Fruit fly (Drosophila melanogaster) whole organism, embryonic: ENCODE measurements around the gene Eip75B.
A peak's percentile ranks its signal among the peaks of the same experiment; 100 is the strongest.

Experiments
- CG10147 ChIP-seq: fragments of 200-800 bp; sonication (Bioruptor generic); optimal IDR thresholded peaks from 2 replicates; lab custom pipeline; 2019; ENCODE audit warnings: missing biosample characterization, mild to moderate bottlenecking, missing genetic modification characterization, moderate library complexity
- CG10321 ChIP-seq: fragments of 200-800 bp; sonication (Bioruptor generic); IDR thresholded peaks from 2 replicates; pipeline ENCODE4 v1.3.6; 2022; ENCODE audit warnings: missing biosample characterization, missing genetic modification characterization
- CG10543 ChIP-seq: fragments of 200-800 bp; sonication (Bioruptor generic); optimal IDR thresholded peaks from 3 replicates; lab custom pipeline; 2017; ENCODE audit warnings: missing biosample characterization, mild to moderate bottlenecking, missing genetic modification characterization, moderate library complexity
- CG10959 ChIP-seq: fragments of 200-800 bp; sonication (Bioruptor generic); IDR thresholded peaks from 2 replicates; pipeline ENCODE4 v1.3.6; 2022; ENCODE audit warnings: missing biosample characterization, missing genetic modification characterization
- CG11456 ChIP-seq: fragments of 200-800 bp; sonication (Bioruptor generic); IDR thresholded peaks from 3 replicates; pipeline ENCODE4 v1.3.6; 2022; ENCODE audit warnings: missing biosample characterization, missing genetic modification characterization
- CG12219 ChIP-seq: fragments of 200-800 bp; sonication (Bioruptor generic); optimal IDR thresholded peaks from 3 replicates; lab custom pipeline; 2018; ENCODE audit warnings: missing biosample characterization, mild to moderate bottlenecking, missing genetic modification characterization
- CG14710 ChIP-seq: fragments of 200-800 bp; sonication (Bioruptor generic); optimal IDR thresholded peaks from 3 replicates; lab custom pipeline; 2019; ENCODE audit warnings: missing biosample characterization, mild to moderate bottlenecking, missing genetic modification characterization, moderate library complexity
- CG15269 ChIP-seq: fragments of 200-800 bp; sonication (Bioruptor generic); optimal IDR thresholded peaks from 2 replicates; lab custom pipeline; 2018; ENCODE audit warnings: missing biosample characterization, mild to moderate bottlenecking, missing genetic modification characterization, moderate library complexity
- CG1602 ChIP-seq: fragments of 200-800 bp; sonication (Bioruptor generic); optimal IDR thresholded peaks from 3 replicates; lab custom pipeline; 2016; ENCODE audit warnings: missing biosample characterization, missing genetic modification characterization
- CG17568 ChIP-seq: fragments of 200-800 bp; sonication (Bioruptor generic); optimal IDR thresholded peaks from 2 replicates; lab custom pipeline; 2018; ENCODE audit warnings: missing biosample characterization, mild to moderate bottlenecking, missing genetic modification characterization, moderate library complexity
- CG17912 ChIP-seq: fragments of 200-800 bp; sonication (Bioruptor generic); optimal IDR thresholded peaks from 2 replicates; lab custom pipeline; 2018; ENCODE audit warnings: missing biosample characterization, mild to moderate bottlenecking, missing genetic modification characterization
- CG30020 ChIP-seq: fragments of 200-800 bp; optimal IDR thresholded peaks from 2 replicates; lab custom pipeline; 2019; ENCODE audit warnings: missing biosample characterization, mild to moderate bottlenecking, missing genetic modification characterization, moderate library complexity
- CG31365 ChIP-seq: fragments of 200-800 bp; sonication (Bioruptor generic); optimal IDR thresholded peaks from 2 replicates; lab custom pipeline; 2018; ENCODE audit warnings: missing biosample characterization, mild to moderate bottlenecking, missing genetic modification characterization
- CG3281 ChIP-seq: fragments of 200-800 bp; sonication (Bioruptor generic); optimal IDR thresholded peaks from 3 replicates; lab custom pipeline; 2017; ENCODE audit warnings: missing biosample characterization, mild to moderate bottlenecking, missing genetic modification characterization
- CG34422 ChIP-seq: fragments of 200-800 bp; sonication (Bioruptor generic); IDR thresholded peaks from 3 replicates; pipeline ENCODE4 v1.3.6; 2022; ENCODE audit warnings: missing biosample characterization, missing genetic modification characterization
- CG6813 ChIP-seq: fragments of 200-800 bp; sonication (Bioruptor generic); optimal IDR thresholded peaks from 2 replicates; lab custom pipeline; 2017; ENCODE audit warnings: missing biosample characterization, missing genetic modification characterization, mild to moderate bottlenecking, moderate library complexity, missing genetic modification reagents
- CG7839 ChIP-seq: fragments of 200-800 bp; sonication (Bioruptor generic); optimal IDR thresholded peaks from 3 replicates; lab custom pipeline; 2018; ENCODE audit warnings: missing biosample characterization, mild to moderate bottlenecking, missing genetic modification characterization, moderate library complexity
- CG8281 ChIP-seq: fragments of 200-800 bp; sonication (Bioruptor generic); optimal IDR thresholded peaks from 2 replicates; lab custom pipeline; 2018; ENCODE audit warnings: missing biosample characterization, mild to moderate bottlenecking, missing genetic modification characterization, moderate library complexity
- CHES-1-like ChIP-seq: fragments of 200-800 bp; sonication (Bioruptor generic); optimal IDR thresholded peaks from 2 replicates; lab custom pipeline; 2016; ENCODE audit warnings: missing biosample characterization, missing genetic modification characterization
- CoRest ChIP-seq: fragments of 200-800 bp; sonication (Bioruptor generic); optimal IDR thresholded peaks from 3 replicates; lab custom pipeline; 2018; ENCODE audit warnings: missing biosample characterization, mild to moderate bottlenecking, missing genetic modification characterization, moderate library complexity
- D19B ChIP-seq: fragments of 200-800 bp; sonication (Bioruptor generic); optimal IDR thresholded peaks from 2 replicates; lab custom pipeline; 2017; ENCODE audit warnings: missing biosample characterization, mild to moderate bottlenecking, missing genetic modification characterization
- Drgx ChIP-seq: fragments of 200-800 bp; sonication (Bioruptor generic); IDR thresholded peaks from 2 replicates; pipeline ENCODE4 v1.3.6; 2022; ENCODE audit warnings: missing biosample characterization, missing genetic modification characterization
- Ets65A ChIP-seq: fragments of 200-800 bp; sonication (Bioruptor generic); peaks from one replicate; lab custom pipeline; 2016; ENCODE audit warnings: missing biosample characterization, missing genetic modification characterization
- Ets97D ChIP-seq: fragments of 200-800 bp; sonication (Bioruptor generic); optimal IDR thresholded peaks from 3 replicates; lab custom pipeline; 2016; ENCODE audit warnings: missing biosample characterization, missing genetic modification characterization
- Hand ChIP-seq: fragments of 200-800 bp; sonication (Bioruptor generic); optimal IDR thresholded peaks from 2 replicates; lab custom pipeline; 2017; ENCODE audit warnings: mild to moderate bottlenecking, missing biosample characterization, missing genetic modification reagents, missing genetic modification characterization
- Hmr ChIP-seq: fragments of 200-800 bp; sonication (Bioruptor generic); optimal IDR thresholded peaks from 3 replicates; lab custom pipeline; 2017; ENCODE audit warnings: mild to moderate bottlenecking, missing biosample characterization, missing genetic modification reagents, missing genetic modification characterization
- Med ChIP-seq: fragments of 200-800 bp; sonication (Bioruptor generic); peaks from one replicate; lab custom pipeline; 2016; ENCODE audit warnings: missing biosample characterization, missing genetic modification characterization, mild to moderate bottlenecking, inconsistent platforms, moderate library complexity
- Mrtf ChIP-seq: fragments of 200-800 bp; sonication (Bioruptor generic); IDR thresholded peaks from 3 replicates; pipeline ENCODE4 v1.3.6; 2022; ENCODE audit warnings: missing biosample characterization, missing genetic modification characterization
- Tbp ChIP-seq: fragments of >200 bp; optimal IDR thresholded peaks from 2 replicates; lab custom pipeline; 2018; ENCODE audit warnings: missing biosample characterization, missing genetic modification characterization
- Trl ChIP-seq, 3 experiments: fragments of >200 bp in 2 of 3; fragments of 200-800 bp in 1 of 3; sonication (Bioruptor generic) in 1 of 3; optimal IDR thresholded peaks; 2 replicates in 1 of 3; 3 replicates in 2 of 3; lab custom pipeline; 2016 to 2017; ENCODE audit warnings: missing biosample characterization in 1 of 3, missing genetic modification characterization in 1 of 3
- Xrp1 ChIP-seq: fragments of 200-800 bp; sonication (Bioruptor generic); IDR thresholded peaks from 2 replicates; pipeline ENCODE4 v1.3.6; 2022; ENCODE audit warnings: missing biosample characterization, missing genetic modification characterization
- abd-A ChIP-seq: fragments of 200-800 bp; sonication (Bioruptor generic); optimal IDR thresholded peaks from 3 replicates; lab custom pipeline; 2019; ENCODE audit warnings: missing biosample characterization, mild to moderate bottlenecking, missing genetic modification characterization, moderate library complexity
- cas ChIP-seq: fragments of 200-800 bp; sonication (Bioruptor generic); IDR thresholded peaks from 2 replicates; pipeline ENCODE4 v1.3.6; 2022; ENCODE audit warnings: missing biosample characterization, missing genetic modification characterization
- cwo ChIP-seq: fragments of 200-800 bp; sonication (Bioruptor generic); optimal IDR thresholded peaks from 3 replicates; lab custom pipeline; 2017; ENCODE audit warnings: missing biosample characterization, missing genetic modification characterization, mild to moderate bottlenecking, moderate library complexity, missing genetic modification reagents
- dimm ChIP-seq: fragments of 200-800 bp; sonication (Bioruptor generic); IDR thresholded peaks from 2 replicates; pipeline ENCODE4 v1.3.6; 2022; ENCODE audit warnings: missing biosample characterization, missing genetic modification characterization
- eve ChIP-seq, 2 experiments: fragments of >200 bp; optimal IDR thresholded peaks; 2 replicates each; lab custom pipeline; 2017; ENCODE audit warnings: missing biosample characterization in 2 of 2, missing genetic modification characterization in 2 of 2
- fd96Cb ChIP-seq: fragments of 200-800 bp; sonication (Bioruptor generic); optimal IDR thresholded peaks from 2 replicates; lab custom pipeline; 2018; ENCODE audit warnings: missing biosample characterization, mild to moderate bottlenecking, missing genetic modification characterization, moderate library complexity
- her ChIP-seq: fragments of 200-800 bp; sonication (Bioruptor generic); optimal IDR thresholded peaks from 2 replicates; lab custom pipeline; 2016; ENCODE audit warnings: missing biosample characterization, missing genetic modification characterization
- ken ChIP-seq: fragments of 200-800 bp; sonication (Bioruptor generic); IDR thresholded peaks from 3 replicates; pipeline ENCODE4 v1.3.6; 2022; ENCODE audit warnings: missing biosample characterization, missing genetic modification characterization
- lmd ChIP-seq: fragments of 200-800 bp; sonication (Bioruptor generic); IDR thresholded peaks from 2 replicates; pipeline ENCODE4 v1.3.6; 2022; ENCODE audit warnings: missing biosample characterization, missing genetic modification characterization
- peb ChIP-seq: fragments of 200-800 bp; sonication (Bioruptor generic); IDR thresholded peaks from 2 replicates; pipeline ENCODE4 v1.3.6; 2022; ENCODE audit warnings: missing biosample characterization, missing genetic modification characterization
- sisA ChIP-seq: fragments of 200-800 bp; sonication (Bioruptor generic); IDR thresholded peaks from 2 replicates; pipeline ENCODE4 v1.3.6; 2022; ENCODE audit warnings: missing biosample characterization, missing genetic modification characterization
- slbo ChIP-seq: fragments of 200-800 bp; sonication (Bioruptor generic); IDR thresholded peaks from 2 replicates; pipeline ENCODE4 v1.3.6; 2022; ENCODE audit warnings: missing biosample characterization, missing genetic modification characterization
- stwl ChIP-seq: fragments of 200-800 bp; sonication (Bioruptor generic); optimal IDR thresholded peaks from 3 replicates; lab custom pipeline; 2018; ENCODE audit warnings: missing biosample characterization, mild to moderate bottlenecking, missing genetic modification characterization, moderate library complexity
- toy ChIP-seq: fragments of 200-800 bp; sonication (Bioruptor generic); IDR thresholded peaks from 2 replicates; pipeline ENCODE4 v1.3.6; 2022; ENCODE audit warnings: missing biosample characterization, missing genetic modification characterization
- unpg ChIP-seq: fragments of 200-800 bp; sonication (Bioruptor generic); optimal IDR thresholded peaks from 3 replicates; lab custom pipeline; 2018; ENCODE audit warnings: missing biosample characterization, mild to moderate bottlenecking, missing genetic modification characterization, moderate library complexity
- vvl ChIP-seq: fragments of 200-800 bp; sonication (Bioruptor generic); IDR thresholded peaks from 2 replicates; pipeline ENCODE4 v1.3.6; 2022; ENCODE audit warnings: missing biosample characterization, missing genetic modification characterization
- z ChIP-seq: fragments of 200-800 bp; sonication (Bioruptor generic); IDR thresholded peaks from 3 replicates; pipeline ENCODE4 v1.3.6; 2022; ENCODE audit warnings: missing biosample characterization, missing genetic modification characterization
- zfh1 ChIP-seq: fragments of 200-800 bp; sonication (Bioruptor generic); IDR thresholded peaks from 3 replicates; pipeline ENCODE4 v1.3.6; 2022; ENCODE audit warnings: missing biosample characterization, missing genetic modification characterization
- zfh2 ChIP-seq: fragments of 200-800 bp; sonication (Bioruptor generic); optimal IDR thresholded peaks from 2 replicates; lab custom pipeline; 2016; ENCODE audit warnings: missing biosample characterization, missing genetic modification characterization

Eip75B gene

DNA sequence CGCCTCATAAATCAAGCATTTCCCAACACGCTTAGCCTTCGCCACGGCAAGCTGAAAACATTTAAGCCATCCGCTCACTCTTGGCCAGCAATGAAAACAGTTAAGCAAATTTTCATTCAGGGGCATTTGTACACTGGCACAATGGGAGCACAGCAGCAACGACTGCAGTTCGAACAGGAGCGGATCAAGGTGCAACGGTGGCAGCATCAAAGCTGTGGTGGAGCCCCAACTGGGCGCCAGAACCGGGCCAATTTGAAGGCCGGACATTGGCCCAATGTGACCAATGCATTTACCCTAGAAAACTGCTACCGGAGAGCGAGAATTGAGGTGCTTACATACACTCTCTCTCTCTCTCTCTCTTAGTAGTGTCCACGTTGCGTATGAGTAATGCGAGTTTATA, 42.6 kb downstream of the Eip75B start:
- TF ChIP-seq CG10959 (GFP tag; lab: Robert Waterston, UW) (0 out of 2 replicates have a peak, but pooled peaks have one; percentile 15), CG34422 (GFP tag; lab: Robert Waterston, UW) (0 out of 3 replicates have a peak, but pooled peaks have one; percentile 44), zfh1 (GFP tag; lab: Robert Waterston, UW) (0 out of 3 replicates have a peak, but pooled peaks have one; percentile 29), sisA (GFP tag; lab: Robert Waterston, UW) (peak; percentile 32; the same call in 1 of the 2 replicates), CG8281 (tag; lab: Kevin White, UChicago) (no peak), slbo (0 out of 2 replicates have a peak, but pooled peaks have one; percentile 15), eve (GFP tag; optimal IDR thresholded peaks at IDR 0.05; lab: Kevin White, UChicago) (no peak), stwl (no peak), Drgx (GFP tag; lab: Robert Waterston, UW) (peak; percentile 79), vvl (GFP tag; lab: Robert Waterston, UW) (peak; percentile 12; the same call in 1 of the 2 replicates), CG11456 (GFP tag; lab: Robert Waterston, UW) (0 out of 3 replicates have a peak, but pooled peaks have one; percentile 44), Ets65A (GFP tag; lab: Kevin White, UChicago) (peak; percentile 58), Mrtf (GFP tag; lab: Robert Waterston, UW) (0 out of 3 replicates have a peak, but pooled peaks have one; percentile 11), Trl (optimal IDR thresholded peaks at IDR 0.05; lab: Kevin White, UChicago) (peak in 1 of 2 experiments; percentile 52), Trl (GFP tag; optimal IDR thresholded peaks at IDR 0.05; lab: Kevin White, UChicago) (no peak), toy (GFP tag; lab: Robert Waterston, UW) (no peak), lmd (0 out of 2 replicates have a peak, but pooled peaks have one; percentile 16), Xrp1 (GFP tag; lab: Robert Waterston, UW) (peak; percentile 19; the same call in 1 of the 2 replicates)

DNA sequence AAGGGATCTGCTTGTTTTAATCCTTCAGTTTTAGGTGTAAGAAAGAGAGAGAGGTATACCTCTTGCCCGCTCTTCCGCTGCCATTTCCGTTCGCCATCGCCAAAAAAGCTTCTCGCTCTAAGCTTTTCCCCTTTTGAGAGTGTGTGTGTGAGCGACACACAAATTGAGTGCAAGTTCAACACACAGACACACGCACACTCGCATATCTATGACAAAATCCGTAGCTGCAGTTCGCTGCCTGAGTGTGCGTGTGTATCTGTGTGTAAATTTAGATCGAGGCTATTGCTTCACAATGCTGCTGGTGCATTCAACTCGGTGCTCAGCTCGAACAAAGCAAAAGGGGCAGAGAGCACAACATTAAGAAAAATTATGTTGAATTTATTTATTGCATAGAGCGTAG, 43.6 kb downstream of the Eip75B start:
- TF ChIP-seq CG7839 (peak; percentile 30), Hmr (GFP tag; lab: Kevin White, UChicago) (peak; percentile 34), D19B (GFP tag; lab: Kevin White, UChicago) (no peak), CHES-1-like (GFP tag; lab: Kevin White, UChicago) (no peak), z (GFP tag; lab: Robert Waterston, UW) (peak; percentile 89), CG6813 (GFP tag; lab: Kevin White, UChicago) (peak; percentile 61), CG31365 (tag; lab: Kevin White, UChicago) (peak; percentile 19), cwo (GFP tag; lab: Kevin White, UChicago) (no peak), Tbp (GFP tag; lab: Kevin White, UChicago) (no peak), abd-A (tag; lab: Kevin White, UChicago) (no peak), cas (GFP tag; lab: Robert Waterston, UW) (no peak), unpg (GFP tag; lab: Kevin White, UChicago) (peak; percentile 1), Ets97D (peak; percentile 53), Hand (no peak), CoRest (tag; lab: Kevin White, UChicago) (no peak), zfh2 (GFP tag; lab: Kevin White, UChicago) (no peak), Med (GFP tag; lab: Kevin White, UChicago) (peak; percentile 80), dimm (no peak), CG10147 (GFP tag; lab: Kevin White, UChicago) (no peak), peb (GFP tag; lab: Robert Waterston, UW) (no peak), CG15269 (tag; lab: Kevin White, UChicago) (peak; percentile 15), CG30020 (no peak), CG3281 (GFP tag; lab: Kevin White, UChicago) (peak; percentile 23), CG11456 (GFP tag; lab: Robert Waterston, UW) (no peak), CG1602 (GFP tag; lab: Kevin White, UChicago) (no peak), CG17568 (GFP tag; lab: Kevin White, UChicago) (peak; percentile 30), fd96Cb (no peak), CG12219 (GFP tag; lab: Kevin White, UChicago) (peak; percentile 0), CG17912 (GFP tag; lab: Kevin White, UChicago) (peak; percentile 25), her (GFP tag; lab: Kevin White, UChicago) (no peak), ken (GFP tag; lab: Robert Waterston, UW) (no peak), CG10543 (peak; percentile 26), CG10321 (no peak), CG14710 (no peak)
